Worm (Caenorhabditis elegans) whole organism, young adult: Measurements from ENCODE around the gene Y79H2A.4.

ENCODE experiments used
- B0261.1 ChIP-seq: sonication (generic microtip); optimal IDR thresholded peaks from 2 replicates; lab custom pipeline; 2016; ENCODE audit warnings: mild to moderate bottlenecking, missing genetic modification characterization, moderate library complexity, missing compliant biosample characterization
- F39B2.1 ChIP-seq: fragments of 200-800 bp; sonication (Bioruptor generic); IDR thresholded peaks from 2 replicates; pipeline ENCODE4 v1.3.6; 2022; ENCODE audit warnings: missing genetic modification reagents, missing genetic modification characterization, missing compliant biosample characterization
- F57A8.1 ChIP-seq: fragments of 200-800 bp; sonication (Bioruptor generic); optimal IDR thresholded peaks from 2 replicates; lab custom pipeline; 2018; ENCODE audit warnings: mild to moderate bottlenecking, missing genetic modification characterization, moderate library complexity, missing compliant biosample characterization
- Y53F4B.3 ChIP-seq: fragments of 200-800 bp; sonication (Bioruptor generic); IDR thresholded peaks from 2 replicates; pipeline ENCODE4 v1.3.6; 2022; ENCODE audit warnings: missing genetic modification reagents, missing genetic modification characterization, missing compliant biosample characterization
- Y79H2A.3 ChIP-seq: fragments of 200-800 bp; sonication (Bioruptor generic); conservative IDR thresholded peaks from 2 replicates; pipeline ENCODE4 v1.3.6; 2022; ENCODE audit warnings: missing genetic modification reagents, missing genetic modification characterization, missing compliant biosample characterization
- ama-1 ChIP-seq, 3 experiments: fragments of 150-350 bp in 1 of 3; sonication (generic microtip) in 2 of 3; optimal IDR thresholded peaks; 2 replicates each; lab custom pipeline; 2014 to 2018; ENCODE audit warnings: missing biosample characterization in 2 of 3, missing genetic modification characterization in 2 of 3, missing genetic modification reagents in 2 of 3
- atf-7 ChIP-seq: sonication (generic microtip); optimal IDR thresholded peaks from 2 replicates; lab custom pipeline; 2017; ENCODE audit warnings: mild to moderate bottlenecking, missing genetic modification characterization, missing compliant biosample characterization
- bed-2 ChIP-seq: fragments of 200-800 bp; sonication (Bioruptor generic); IDR thresholded peaks from 2 replicates; pipeline ENCODE4 v1.3.6; 2022; ENCODE audit warnings: missing genetic modification reagents, missing genetic modification characterization, missing compliant biosample characterization
- cebp-1 ChIP-seq, 2 experiments: fragments of 200-800 bp in 1 of 2; sonication (Bioruptor generic) in 1 of 2; sonication (generic microtip) in 1 of 2; IDR thresholded peaks in 1 of 2; optimal IDR thresholded peaks in 1 of 2; 2 replicates each; pipeline versions ENCODE4 v1.3.6 to Lab custom; 2017 to 2022; ENCODE audit warnings: missing compliant biosample characterization in 2 of 2, missing genetic modification characterization in 2 of 2, mild to moderate bottlenecking in 1 of 2, missing genetic modification reagents in 1 of 2, moderate library complexity in 1 of 2
- cebp-2 ChIP-seq: fragments of 200-800 bp; sonication (Bioruptor generic); IDR thresholded peaks from 2 replicates; pipeline ENCODE4 v1.3.6; 2022; ENCODE audit warnings: missing genetic modification characterization, missing compliant biosample characterization
- ceh-27 ChIP-seq: fragments of 200-800 bp; sonication (Bioruptor generic); optimal IDR thresholded peaks from 2 replicates; lab custom pipeline; 2018; ENCODE audit warnings: mild to moderate bottlenecking, missing genetic modification characterization, moderate library complexity, missing compliant biosample characterization
- ceh-40 ChIP-seq: fragments of 200-800 bp; sonication (Bioruptor generic); IDR thresholded peaks from 2 replicates; pipeline ENCODE4 v1.3.6; 2022; ENCODE audit warnings: missing genetic modification characterization, missing compliant biosample characterization
- ceh-79 ChIP-seq: sonication (generic microtip); optimal IDR thresholded peaks from 2 replicates; lab custom pipeline; 2017; ENCODE audit warnings: mild to moderate bottlenecking, missing genetic modification characterization, missing compliant biosample characterization
- chd-7 ChIP-seq: sonication (generic microtip); optimal IDR thresholded peaks from 2 replicates; lab custom pipeline; 2016; ENCODE audit warnings: mild to moderate bottlenecking, missing genetic modification characterization, moderate library complexity, missing compliant biosample characterization
- dox-1 ChIP-seq: fragments of 200-800 bp; sonication (Bioruptor generic); IDR thresholded peaks from 2 replicates; pipeline ENCODE4 v1.3.6; 2022; ENCODE audit warnings: missing genetic modification reagents, missing genetic modification characterization, missing compliant biosample characterization
- efl-1 ChIP-seq: fragments of 150-350 bp; optimal IDR thresholded peaks from 2 replicates; lab custom pipeline; 2014; ENCODE audit warnings: missing biosample characterization, missing genetic modification reagents, missing genetic modification characterization
- egrh-3 ChIP-seq: fragments of 200-800 bp; sonication (Bioruptor generic); IDR thresholded peaks from 2 replicates; pipeline ENCODE4 v1.3.6; 2022; ENCODE audit warnings: missing genetic modification reagents, missing genetic modification characterization, missing compliant biosample characterization
- gei-17 ChIP-seq: fragments of 200-800 bp; sonication (Bioruptor generic); optimal IDR thresholded peaks from 2 replicates; lab custom pipeline; 2018; ENCODE audit warnings: mild to moderate bottlenecking, missing genetic modification characterization, missing compliant biosample characterization
- hsf-1 ChIP-seq: fragments of 200-800 bp; sonication (Bioruptor generic); IDR thresholded peaks from 2 replicates; pipeline ENCODE4 v1.3.6; 2022; ENCODE audit warnings: missing genetic modification reagents, missing genetic modification characterization, missing compliant biosample characterization
- lin-54 ChIP-seq: fragments of 200-800 bp; sonication (Bioruptor generic); optimal IDR thresholded peaks from 2 replicates; lab custom pipeline; 2018; ENCODE audit warnings: mild to moderate bottlenecking, missing genetic modification characterization, missing compliant biosample characterization
- lir-1 ChIP-seq: fragments of 200-800 bp; sonication (Bioruptor generic); conservative IDR thresholded peaks from 2 replicates; pipeline ENCODE4 v1.3.6; 2022; ENCODE audit warnings: missing genetic modification reagents, missing genetic modification characterization, missing compliant biosample characterization
- lsy-27 ChIP-seq: sonication (generic microtip); optimal IDR thresholded peaks from 2 replicates; lab custom pipeline; 2017; ENCODE audit warnings: missing genetic modification characterization, mild to moderate bottlenecking, missing compliant biosample characterization, antibody characterized with exemption, missing genotype, borderline replicate concordance; ENCODE audit not compliant: insufficient read depth
- madf-10 ChIP-seq: sonication (generic microtip); optimal IDR thresholded peaks from 2 replicates; lab custom pipeline; 2016; ENCODE audit warnings: mild to moderate bottlenecking, missing genetic modification characterization, missing compliant biosample characterization
- madf-6 ChIP-seq: fragments of 200-800 bp; sonication (Bioruptor generic); IDR thresholded peaks from 2 replicates; pipeline ENCODE4 v1.3.6; 2022; ENCODE audit warnings: missing genetic modification reagents, missing genetic modification characterization, missing compliant biosample characterization
- mxl-1 ChIP-seq: sonication (generic microtip); optimal IDR thresholded peaks from 2 replicates; lab custom pipeline; 2016; ENCODE audit warnings: missing genetic modification characterization, missing compliant biosample characterization
- nfya-1 ChIP-seq: sonication (generic microtip); optimal IDR thresholded peaks from 2 replicates; lab custom pipeline; 2017; ENCODE audit warnings: antibody characterized with exemption, missing compliant biosample characterization, missing genetic modification characterization, borderline replicate concordance; ENCODE audit not compliant: insufficient read depth
- nfya-2 ChIP-seq: fragments of 200-800 bp; sonication (Bioruptor generic); IDR thresholded peaks from 2 replicates; pipeline ENCODE4 v1.3.6; 2022; ENCODE audit warnings: missing genetic modification reagents, missing genetic modification characterization, missing compliant biosample characterization
- nhr-120 ChIP-seq: fragments of 200-800 bp; sonication (Bioruptor generic); IDR thresholded peaks from 2 replicates; pipeline ENCODE4 v1.3.6; 2022; ENCODE audit warnings: missing genetic modification characterization, missing compliant biosample characterization
- nhr-179 ChIP-seq: sonication (generic microtip); optimal IDR thresholded peaks from 2 replicates; lab custom pipeline; 2016; ENCODE audit warnings: mild to moderate bottlenecking, missing genetic modification characterization, missing compliant biosample characterization
- nhr-27 ChIP-seq: fragments of 200-800 bp; sonication (Bioruptor generic); optimal IDR thresholded peaks from 2 replicates; lab custom pipeline; 2018; ENCODE audit warnings: mild to moderate bottlenecking, missing genetic modification characterization, moderate library complexity, missing compliant biosample characterization
- nhr-80 ChIP-seq: sonication (generic microtip); optimal IDR thresholded peaks from 2 replicates; lab custom pipeline; 2016; ENCODE audit warnings: missing genetic modification characterization, missing compliant biosample characterization
- nhr-90 ChIP-seq: sonication (generic microtip); optimal IDR thresholded peaks from 2 replicates; lab custom pipeline; 2016; ENCODE audit warnings: missing genotype, mild to moderate bottlenecking, missing genetic modification characterization, missing compliant biosample characterization
- rcor-1 ChIP-seq: fragments of 200-800 bp; sonication (Bioruptor generic); IDR thresholded peaks from 2 replicates; pipeline ENCODE4 v1.3.6; 2022; ENCODE audit warnings: missing genetic modification reagents, missing genetic modification characterization, missing compliant biosample characterization
- rpc-1 ChIP-seq, 2 experiments: fragments of 150-350 bp in 1 of 2; sonication (generic microtip) in 1 of 2; optimal IDR thresholded peaks; 2 replicates each; lab custom pipeline; 2014 to 2018; ENCODE audit warnings: missing biosample characterization in 1 of 2, missing genetic modification characterization in 1 of 2, missing genetic modification reagents in 1 of 2, missing genotype in 1 of 2
- tbx-9 ChIP-seq: sonication (generic microtip); optimal IDR thresholded peaks from 2 replicates; lab custom pipeline; 2016; ENCODE audit warnings: borderline replicate concordance, missing genetic modification characterization, inconsistent platforms, missing compliant biosample characterization
- tlf-1 ChIP-seq: fragments of 200-800 bp; sonication (Bioruptor generic); optimal IDR thresholded peaks from 2 replicates; lab custom pipeline; 2018; ENCODE audit warnings: mild to moderate bottlenecking, missing genetic modification characterization, missing compliant biosample characterization
- unc-130 ChIP-seq: sonication (generic microtip); optimal IDR thresholded peaks from 2 replicates; lab custom pipeline; 2016; ENCODE audit warnings: missing genetic modification reagents, missing genetic modification characterization, missing compliant biosample characterization
- unc-62 ChIP-seq: fragments of 150-350 bp; optimal IDR thresholded peaks from 2 replicates; lab custom pipeline; 2014; ENCODE audit warnings: missing biosample characterization, missing genetic modification reagents, missing genetic modification characterization
- zfh-2 ChIP-seq: fragments of 200-800 bp; sonication (Bioruptor generic); conservative IDR thresholded peaks from 2 replicates; pipeline ENCODE4 v1.3.6; 2022; ENCODE audit warnings: missing genetic modification reagents, missing genetic modification characterization, missing compliant biosample characterization
- ztf-18 ChIP-seq: sonication (generic microtip); optimal IDR thresholded peaks from 2 replicates; lab custom pipeline; 2016; ENCODE audit warnings: missing genotype, mild to moderate bottlenecking, missing genetic modification characterization, missing compliant biosample characterization
- ztf-25 ChIP-seq: fragments of 200-800 bp; sonication (Bioruptor generic); IDR thresholded peaks from 2 replicates; pipeline ENCODE4 v1.3.6; 2022; ENCODE audit warnings: missing genetic modification reagents, missing genetic modification characterization, missing compliant biosample characterization
- ztf-3 ChIP-seq: fragments of 200-800 bp; sonication (Bioruptor generic); optimal IDR thresholded peaks from 2 replicates; lab custom pipeline; 2018; ENCODE audit warnings: mild to moderate bottlenecking, missing genetic modification characterization, missing compliant biosample characterization

Gene Y79H2A.4

DNA sequence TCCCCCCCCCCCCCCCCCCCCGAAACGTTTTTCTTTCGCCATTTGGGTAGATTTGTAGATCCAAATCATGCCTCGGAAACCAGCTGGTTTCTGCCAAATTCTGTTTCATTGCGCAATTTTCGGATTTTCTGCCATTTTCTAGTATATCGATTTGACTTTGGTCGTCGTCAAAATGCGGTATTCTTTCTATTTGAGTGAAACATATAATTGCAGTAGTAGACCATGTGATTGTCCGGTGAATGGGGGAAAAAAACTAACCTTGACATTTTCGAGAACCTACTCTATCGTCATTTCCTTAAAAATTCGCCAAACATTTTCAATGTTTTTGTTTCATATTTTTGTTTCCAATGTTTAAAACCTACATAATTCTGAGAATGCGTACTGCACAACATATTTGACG is 25.5 kb upstream of the Y79H2A.4 start:
- TF ChIP-seq nhr-80 (tag; lab: Kevin White, UChicago) (no peak), cebp-1 (GFP tag; IDR thresholded peaks at IDR 0.05; lab: Robert Waterston, UW) (no peak), cebp-1 (tag; optimal IDR thresholded peaks at IDR 0.05; lab: Kevin White, UChicago) (peak; percentile 13), bed-2 (no peak)

DNA sequence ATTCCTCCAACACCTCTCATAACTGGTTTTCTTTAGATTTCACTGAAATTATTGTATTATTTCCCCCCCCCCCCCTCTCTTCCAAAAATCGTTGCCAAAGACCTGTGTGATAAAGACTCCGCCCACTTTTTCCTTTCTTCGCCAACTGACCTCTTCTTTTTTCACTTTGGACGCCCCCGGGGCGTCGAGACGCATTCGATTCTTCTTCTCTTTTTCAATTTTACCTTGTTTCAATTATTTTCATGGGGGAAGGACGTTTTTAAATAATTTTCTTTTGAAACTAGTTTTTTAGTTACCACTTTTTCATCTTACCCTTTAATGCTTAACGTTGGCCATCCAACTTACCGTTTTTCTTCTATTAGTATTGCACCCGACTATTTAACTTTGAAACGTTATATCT is 23.1 kb upstream of the Y79H2A.4 start:
- TF ChIP-seq madf-6 = no peak
- TF ChIP-seq nfya-1 (tag; lab: Kevin White, UChicago) = no peak
- TF ChIP-seq lir-1 (GFP tag; lab: Robert Waterston, UW) = no peak
- TF ChIP-seq lin-54 = no peak
- no peak for TF ChIP-seq Y53F4B.3 (GFP tag; lab: Robert Waterston, UW)
- TF ChIP-seq ceh-79 (tag; lab: Kevin White, UChicago) = no peak
- no peak for TF ChIP-seq F39B2.1 (GFP tag; lab: Robert Waterston, UW)

DNA sequence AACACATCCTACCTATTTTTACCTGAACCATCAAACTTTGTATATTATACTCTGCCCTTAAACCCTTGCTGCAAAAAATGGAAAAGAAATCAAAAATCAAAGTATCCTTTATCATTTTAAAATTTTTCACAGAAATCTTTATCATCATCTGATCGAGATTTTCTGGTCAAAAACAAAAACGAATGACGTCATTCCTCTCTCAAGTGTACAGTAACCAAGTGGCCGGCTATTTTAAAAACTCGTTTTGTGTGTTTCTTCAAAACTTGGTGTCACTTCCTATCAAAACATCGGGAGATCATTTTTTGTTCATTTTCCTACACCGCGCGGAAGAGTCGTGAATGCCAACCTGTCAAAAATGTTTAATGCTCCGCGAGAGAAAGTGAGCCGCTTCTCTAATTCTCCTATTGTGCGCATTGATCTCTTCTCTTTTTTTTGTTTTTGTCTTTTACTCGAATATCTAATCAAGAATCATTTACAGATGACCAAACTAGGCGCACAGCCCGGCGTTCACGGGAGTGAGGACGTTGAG is 21.0 kb upstream of the Y79H2A.4 start, which contains the start of gene brp-1:
Gene brp-1, plus strand, starts transcription at position 479 of the 529 bp plus-strand sequence.
- no peak for TF ChIP-seq nfya-2 (GFP tag; lab: Robert Waterston, UW)
- TF ChIP-seq ztf-18 (tag; lab: Kevin White, UChicago) = no peak
- TF ChIP-seq ztf-3 (GFP tag; lab: Kevin White, UChicago) = no peak
- TF ChIP-seq tlf-1 (GFP tag; lab: Kevin White, UChicago) = no peak
- TF ChIP-seq F57A8.1 (GFP tag; lab: Kevin White, UChicago) = no peak
- TF ChIP-seq ztf-25 = no peak
- TF ChIP-seq ceh-27 = no peak
- no peak for TF ChIP-seq ceh-40 (GFP tag; lab: Robert Waterston, UW)
- TF ChIP-seq cebp-1 (GFP tag; IDR thresholded peaks at IDR 0.05; lab: Robert Waterston, UW) = no peak
- no peak for TF ChIP-seq cebp-1 (tag; optimal IDR thresholded peaks at IDR 0.05; lab: Kevin White, UChicago)
- TF ChIP-seq unc-62 (GFP tag; lab: Kevin White, UChicago) = no peak
- TF ChIP-seq egrh-3 (GFP tag; lab: Robert Waterston, UW) = no peak
- TF ChIP-seq chd-7 (tag; lab: Kevin White, UChicago) = no peak
- no peak for TF ChIP-seq rpc-1 (optimal IDR thresholded peaks at IDR 0.05; lab: Kevin White, UChicago)
- no peak for TF ChIP-seq rpc-1 (tag; optimal IDR thresholded peaks at IDR 0.05; lab: Kevin White, UChicago)
- TF ChIP-seq atf-7 (tag; lab: Kevin White, UChicago) = peak; percentile 76
- TF ChIP-seq ama-1 (optimal IDR thresholded peaks at IDR 0.05; lab: Kevin White, UChicago) = peak; percentile 9
- no peak for TF ChIP-seq ama-1 (GFP tag; optimal IDR thresholded peaks at IDR 0.05; lab: Kevin White, UChicago)
- TF ChIP-seq gei-17 (GFP tag; lab: Kevin White, UChicago) = no peak
- TF ChIP-seq nhr-80 (tag; lab: Kevin White, UChicago) = no peak
- TF ChIP-seq, all 124 proteins: peak for 2

DNA sequence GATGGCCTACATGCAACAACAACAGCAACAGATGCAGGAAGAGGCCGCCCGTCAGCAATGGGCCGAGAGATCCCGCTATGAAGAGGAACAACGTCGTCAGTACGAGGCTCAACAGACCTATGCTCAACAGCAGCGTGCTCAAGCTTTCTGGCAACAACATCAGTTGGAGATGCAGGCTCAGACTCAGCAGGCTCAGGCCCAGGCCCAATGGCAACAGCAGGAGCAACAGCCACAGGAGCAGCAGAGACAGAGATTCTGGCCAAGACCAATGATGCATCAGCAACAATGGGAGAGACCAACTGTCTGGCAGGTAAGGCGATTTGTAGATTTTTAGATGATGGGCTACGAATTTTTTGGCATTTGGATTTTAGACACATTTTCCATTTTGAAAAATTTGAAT is 18.8 kb upstream of the Y79H2A.4 start:
- TF ChIP-seq nfya-2 (GFP tag; lab: Robert Waterston, UW) = no peak
- no peak for TF ChIP-seq cebp-2
- TF ChIP-seq madf-10 (tag; lab: Kevin White, UChicago) = no peak
- no peak for TF ChIP-seq tbx-9 (tag; lab: Kevin White, UChicago)
- TF ChIP-seq nhr-179 (tag; lab: Kevin White, UChicago) = no peak
- TF ChIP-seq zfh-2 (GFP tag; lab: Robert Waterston, UW) = peak; percentile 73
- no peak for TF ChIP-seq mxl-1 (tag; lab: Kevin White, UChicago)
- no peak for TF ChIP-seq efl-1 (GFP tag; lab: Kevin White, UChicago)
- TF ChIP-seq nhr-120 (GFP tag; lab: Robert Waterston, UW) = no peak
- no peak for TF ChIP-seq unc-130
- TF ChIP-seq gei-17 (GFP tag; lab: Kevin White, UChicago) = no peak
- no peak for TF ChIP-seq lsy-27 (tag; lab: Kevin White, UChicago)
- TF ChIP-seq dox-1 (GFP tag; lab: Robert Waterston, UW) = 0 out of 2 replicates have a peak, but pooled peaks have one; percentile 29
- TF ChIP-seq hsf-1 (GFP tag; lab: Robert Waterston, UW) = 0 out of 2 replicates have a peak, but pooled peaks have one; percentile 8
- TF ChIP-seq B0261.1 (tag; lab: Kevin White, UChicago) = no peak
- no peak for TF ChIP-seq rcor-1
- TF ChIP-seq egrh-3 (GFP tag; lab: Robert Waterston, UW) = 0 out of 2 replicates have a peak, but pooled peaks have one; percentile 26
- TF ChIP-seq nhr-27 = no peak
- TF ChIP-seq nhr-90 (tag; lab: Kevin White, UChicago) = no peak
- no peak for TF ChIP-seq Y79H2A.3
